Worm (Caenorhabditis elegans): ENCODE measurements around the gene F21C10.1.

ce11 chrV:9162118-9162729 lies 30.1 kb downstream of the F21C10.1 start:
- TF ChIP-seq ref-1 (GFP tag; conservative IDR thresholded peaks at IDR 0.05) (no peak), flt-1 (GFP tag; IDR thresholded peaks at IDR 0.05) (no peak), ztf-29 (GFP tag; IDR thresholded peaks at IDR 0.05) (no peak), tab-1 (GFP tag; IDR thresholded peaks at IDR 0.05) (no peak), ztf-23 (GFP tag; IDR thresholded peaks at IDR 0.05) (no peak), cog-1 (tag; optimal IDR thresholded peaks at IDR 0.05) (no peak), klf-2 (GFP tag; conservative IDR thresholded peaks at IDR 0.05) (no peak)
